Fruit fly (Drosophila melanogaster): ENCODE measurements around the gene Oatp33Ea.
A peak's percentile ranks its signal among the peaks of the same experiment; 100 is the strongest.

DNA sequence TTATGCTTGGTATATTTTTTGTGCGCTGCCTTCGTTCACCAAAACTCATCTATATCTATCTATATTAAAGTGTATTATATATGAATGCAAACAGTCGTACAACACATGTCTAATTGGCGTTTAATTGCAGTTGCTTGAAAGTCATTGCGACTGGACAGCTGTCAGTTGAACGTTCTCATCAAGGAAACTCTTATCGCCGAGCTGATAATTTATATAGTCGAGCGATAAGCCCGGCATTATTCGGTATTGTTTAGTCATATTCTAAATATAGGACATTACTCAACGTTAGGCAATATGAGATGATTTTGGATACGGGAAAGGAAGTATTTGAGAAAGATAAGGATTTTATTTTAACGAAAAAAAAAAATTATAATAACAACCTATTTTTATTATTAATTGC lies 49.5 kb upstream of the Oatp33Ea start:
- peak in 1 of 2 experiments; percentile 5 for TF ChIP-seq cnc (optimal IDR thresholded peaks at IDR 0.05)
- peak; percentile 35 for TF ChIP-seq kay (GFP tag; ENCODE audit: borderline replicate concordance)
